Worm (Caenorhabditis elegans) whole organism, young adult: Measurements from ENCODE around the gene C16D9.5.

Experiments
- B0019.2 ChIP-seq: fragments of 200-800 bp; sonication (Bioruptor generic); conservative IDR thresholded peaks from 2 replicates; pipeline ENCODE4 v1.3.6; 2022; ENCODE audit warnings: missing genetic modification reagents, missing genetic modification characterization, missing compliant biosample characterization
- B0035.1 ChIP-seq: sonication (generic microtip); optimal IDR thresholded peaks from 2 replicates; lab custom pipeline; 2016; ENCODE audit warnings: missing genetic modification characterization, mild to moderate bottlenecking, missing compliant biosample characterization, missing genotype, missing genetic modification reagents
- B0261.1 ChIP-seq: sonication (generic microtip); optimal IDR thresholded peaks from 2 replicates; lab custom pipeline; 2016; ENCODE audit warnings: mild to moderate bottlenecking, missing genetic modification characterization, moderate library complexity, missing compliant biosample characterization
- B0336.3 ChIP-seq: fragments of 200-800 bp; sonication (Bioruptor generic); IDR thresholded peaks from 2 replicates; pipeline ENCODE4 v1.3.6; 2022; ENCODE audit warnings: missing genetic modification characterization, missing compliant biosample characterization
- F22D6.2 ChIP-seq: sonication (generic microtip); optimal IDR thresholded peaks from 2 replicates; lab custom pipeline; 2016; ENCODE audit warnings: mild to moderate bottlenecking, missing genetic modification characterization, missing compliant biosample characterization
- F49E8.2 ChIP-seq: sonication (generic microtip); optimal IDR thresholded peaks from 3 replicates; lab custom pipeline; 2017; ENCODE audit warnings: missing genetic modification characterization, mild to moderate bottlenecking, missing compliant biosample characterization, antibody characterized with exemption, moderate library complexity; ENCODE audit not compliant: insufficient read depth
- F52B5.7 ChIP-seq: sonication (generic microtip); optimal IDR thresholded peaks from 2 replicates; lab custom pipeline; 2016; ENCODE audit warnings: mild to moderate bottlenecking, missing genetic modification characterization, missing compliant biosample characterization
- F57C9.4 ChIP-seq: sonication (generic microtip); optimal IDR thresholded peaks from 2 replicates; lab custom pipeline; 2017; ENCODE audit warnings: mild to moderate bottlenecking, missing genetic modification characterization, missing compliant biosample characterization
- T07F8.4 ChIP-seq: sonication (generic microtip); optimal IDR thresholded peaks from 2 replicates; lab custom pipeline; 2016; ENCODE audit warnings: mild to moderate bottlenecking, missing genetic modification characterization, moderate library complexity, missing compliant biosample characterization
- T26A5.8 ChIP-seq: sonication (generic microtip); optimal IDR thresholded peaks from 2 replicates; lab custom pipeline; 2016; ENCODE audit warnings: missing genetic modification characterization, missing compliant biosample characterization
- Y53G8AR.9 ChIP-seq: fragments of 200-800 bp; sonication (Bioruptor generic); conservative IDR thresholded peaks from 2 replicates; pipeline ENCODE4 v1.3.6; 2022; ENCODE audit warnings: missing genetic modification reagents, missing genetic modification characterization, missing compliant biosample characterization
- Y56A3A.18 ChIP-seq: fragments of 200-800 bp; sonication (Bioruptor generic); IDR thresholded peaks from 2 replicates; pipeline ENCODE4 v1.3.6; 2022; ENCODE audit warnings: missing genetic modification reagents, missing genetic modification characterization, missing compliant biosample characterization
- Y79H2A.3 ChIP-seq: fragments of 200-800 bp; sonication (Bioruptor generic); conservative IDR thresholded peaks from 2 replicates; pipeline ENCODE4 v1.3.6; 2022; ENCODE audit warnings: missing genetic modification reagents, missing genetic modification characterization, missing compliant biosample characterization
- Y95B8A.8 ChIP-seq: fragments of 200-800 bp; sonication (Bioruptor generic); IDR thresholded peaks from 2 replicates; pipeline ENCODE4 v1.3.6; 2022; ENCODE audit warnings: missing genetic modification reagents, missing genetic modification characterization, missing compliant biosample characterization
- akir-1 ChIP-seq: fragments of 200-800 bp; sonication (Bioruptor generic); optimal IDR thresholded peaks from 2 replicates; lab custom pipeline; 2018; ENCODE audit warnings: mild to moderate bottlenecking, missing genetic modification characterization, moderate library complexity, missing compliant biosample characterization
- ama-1 ChIP-seq, 3 experiments: fragments of 150-350 bp in 1 of 3; sonication (generic microtip) in 2 of 3; optimal IDR thresholded peaks; 2 replicates each; lab custom pipeline; 2014 to 2018; ENCODE audit warnings: missing biosample characterization in 2 of 3, missing genetic modification characterization in 2 of 3, missing genetic modification reagents in 2 of 3
- aptf-3 ChIP-seq: fragments of 200-800 bp; sonication (Bioruptor generic); IDR thresholded peaks from 2 replicates; pipeline ENCODE4 v1.3.6; 2022; ENCODE audit warnings: missing genetic modification characterization, missing compliant biosample characterization
- atf-7 ChIP-seq: sonication (generic microtip); optimal IDR thresholded peaks from 2 replicates; lab custom pipeline; 2017; ENCODE audit warnings: mild to moderate bottlenecking, missing genetic modification characterization, missing compliant biosample characterization
- attf-5 ChIP-seq: fragments of 200-800 bp; sonication (Bioruptor generic); optimal IDR thresholded peaks from 2 replicates; lab custom pipeline; 2018; ENCODE audit warnings: mild to moderate bottlenecking, missing genetic modification characterization, missing compliant biosample characterization
- bed-2 ChIP-seq: fragments of 200-800 bp; sonication (Bioruptor generic); IDR thresholded peaks from 2 replicates; pipeline ENCODE4 v1.3.6; 2022; ENCODE audit warnings: missing genetic modification reagents, missing genetic modification characterization, missing compliant biosample characterization
- ccch-3 ChIP-seq: fragments of 200-800 bp; sonication (Bioruptor generic); optimal IDR thresholded peaks from 2 replicates; lab custom pipeline; 2018; ENCODE audit warnings: mild to moderate bottlenecking, missing genetic modification characterization, missing compliant biosample characterization
- cebp-1 ChIP-seq, 2 experiments: fragments of 200-800 bp in 1 of 2; sonication (Bioruptor generic) in 1 of 2; sonication (generic microtip) in 1 of 2; IDR thresholded peaks in 1 of 2; optimal IDR thresholded peaks in 1 of 2; 2 replicates each; pipeline versions ENCODE4 v1.3.6 to Lab custom; 2017 to 2022; ENCODE audit warnings: missing compliant biosample characterization in 2 of 2, missing genetic modification characterization in 2 of 2, mild to moderate bottlenecking in 1 of 2, missing genetic modification reagents in 1 of 2, moderate library complexity in 1 of 2
- chd-7 ChIP-seq: sonication (generic microtip); optimal IDR thresholded peaks from 2 replicates; lab custom pipeline; 2016; ENCODE audit warnings: mild to moderate bottlenecking, missing genetic modification characterization, moderate library complexity, missing compliant biosample characterization
- dpff-1 ChIP-seq: sonication (generic microtip); optimal IDR thresholded peaks from 2 replicates; lab custom pipeline; 2017; ENCODE audit warnings: mild to moderate bottlenecking, missing genetic modification characterization, missing compliant biosample characterization
- egl-44 ChIP-seq: fragments of 200-800 bp; sonication (Bioruptor generic); IDR thresholded peaks from 2 replicates; pipeline ENCODE4 v1.3.6; 2022; ENCODE audit warnings: missing genetic modification reagents, missing genetic modification characterization, missing compliant biosample characterization
- him-1 ChIP-seq: sonication (generic microtip); optimal IDR thresholded peaks from 2 replicates; lab custom pipeline; 2016; ENCODE audit warnings: missing genotype, missing genetic modification reagents, missing genetic modification characterization, missing compliant biosample characterization
- hmg-20 ChIP-seq: fragments of 200-800 bp; sonication (Bioruptor generic); IDR thresholded peaks from 2 replicates; pipeline ENCODE4 v1.3.6; 2022; ENCODE audit warnings: missing genetic modification reagents, missing genetic modification characterization, missing compliant biosample characterization
- hrde-1 ChIP-seq: sonication (generic microtip); optimal IDR thresholded peaks from 2 replicates; lab custom pipeline; 2016; ENCODE audit warnings: missing genetic modification characterization, mild to moderate bottlenecking, missing compliant biosample characterization, moderate library complexity, missing genotype, missing genetic modification reagents, borderline replicate concordance
- lag-1 ChIP-seq: fragments of 200-800 bp; sonication (Bioruptor generic); IDR thresholded peaks from 2 replicates; pipeline ENCODE4 v1.3.6; 2022; ENCODE audit warnings: missing genetic modification reagents, missing genetic modification characterization, missing compliant biosample characterization
- lin-40 ChIP-seq: sonication (generic microtip); optimal IDR thresholded peaks from 2 replicates; lab custom pipeline; 2016; ENCODE audit warnings: missing genetic modification characterization, mild to moderate bottlenecking, missing compliant biosample characterization, missing genotype, missing genetic modification reagents
- lir-1 ChIP-seq: fragments of 200-800 bp; sonication (Bioruptor generic); conservative IDR thresholded peaks from 2 replicates; pipeline ENCODE4 v1.3.6; 2022; ENCODE audit warnings: missing genetic modification reagents, missing genetic modification characterization, missing compliant biosample characterization
- lsy-27 ChIP-seq: sonication (generic microtip); optimal IDR thresholded peaks from 2 replicates; lab custom pipeline; 2017; ENCODE audit warnings: missing genetic modification characterization, mild to moderate bottlenecking, missing compliant biosample characterization, antibody characterized with exemption, missing genotype, borderline replicate concordance; ENCODE audit not compliant: insufficient read depth
- mcd-1 ChIP-seq: fragments of 200-800 bp; sonication (Bioruptor generic); IDR thresholded peaks from 2 replicates; pipeline ENCODE4 v1.3.6; 2022; ENCODE audit warnings: missing genetic modification reagents, missing genetic modification characterization, missing compliant biosample characterization
- mel-28 ChIP-seq: sonication (generic microtip); optimal IDR thresholded peaks from 2 replicates; lab custom pipeline; 2016; ENCODE audit warnings: borderline replicate concordance, mild to moderate bottlenecking, missing genetic modification characterization, missing compliant biosample characterization
- mxl-1 ChIP-seq: sonication (generic microtip); optimal IDR thresholded peaks from 2 replicates; lab custom pipeline; 2016; ENCODE audit warnings: missing genetic modification characterization, missing compliant biosample characterization
- nfya-1 ChIP-seq: sonication (generic microtip); optimal IDR thresholded peaks from 2 replicates; lab custom pipeline; 2017; ENCODE audit warnings: antibody characterized with exemption, missing compliant biosample characterization, missing genetic modification characterization, borderline replicate concordance; ENCODE audit not compliant: insufficient read depth
- nfya-2 ChIP-seq: fragments of 200-800 bp; sonication (Bioruptor generic); IDR thresholded peaks from 2 replicates; pipeline ENCODE4 v1.3.6; 2022; ENCODE audit warnings: missing genetic modification reagents, missing genetic modification characterization, missing compliant biosample characterization
- nhr-179 ChIP-seq: sonication (generic microtip); optimal IDR thresholded peaks from 2 replicates; lab custom pipeline; 2016; ENCODE audit warnings: mild to moderate bottlenecking, missing genetic modification characterization, missing compliant biosample characterization
- repo-1 ChIP-seq: sonication (generic microtip); optimal IDR thresholded peaks from 2 replicates; lab custom pipeline; 2017; ENCODE audit warnings: mild to moderate bottlenecking, missing genetic modification characterization, missing compliant biosample characterization
- sdz-38 ChIP-seq: sonication (generic microtip); optimal IDR thresholded peaks from 2 replicates; lab custom pipeline; 2016; ENCODE audit warnings: missing genotype, missing genetic modification characterization, missing compliant biosample characterization
- snpc-1.3 ChIP-seq: sonication (generic microtip); optimal IDR thresholded peaks from 2 replicates; lab custom pipeline; 2017; ENCODE audit warnings: missing genetic modification characterization, mild to moderate bottlenecking, missing compliant biosample characterization, antibody characterized with exemption, moderate library complexity, missing genotype, missing genetic modification reagents; ENCODE audit not compliant: insufficient read depth
- snpc-3.4 ChIP-seq: sonication (generic microtip); optimal IDR thresholded peaks from 2 replicates; lab custom pipeline; 2017; ENCODE audit warnings: missing genetic modification characterization, mild to moderate bottlenecking, missing compliant biosample characterization, antibody characterized with exemption, moderate library complexity, missing genotype, missing genetic modification reagents
- tlf-1 ChIP-seq: fragments of 200-800 bp; sonication (Bioruptor generic); optimal IDR thresholded peaks from 2 replicates; lab custom pipeline; 2018; ENCODE audit warnings: mild to moderate bottlenecking, missing genetic modification characterization, missing compliant biosample characterization
- unc-130 ChIP-seq: sonication (generic microtip); optimal IDR thresholded peaks from 2 replicates; lab custom pipeline; 2016; ENCODE audit warnings: missing genetic modification reagents, missing genetic modification characterization, missing compliant biosample characterization
- unc-62 ChIP-seq: fragments of 150-350 bp; optimal IDR thresholded peaks from 2 replicates; lab custom pipeline; 2014; ENCODE audit warnings: missing biosample characterization, missing genetic modification reagents, missing genetic modification characterization
- ztf-18 ChIP-seq: sonication (generic microtip); optimal IDR thresholded peaks from 2 replicates; lab custom pipeline; 2016; ENCODE audit warnings: missing genotype, mild to moderate bottlenecking, missing genetic modification characterization, missing compliant biosample characterization
- ztf-3 ChIP-seq: fragments of 200-800 bp; sonication (Bioruptor generic); optimal IDR thresholded peaks from 2 replicates; lab custom pipeline; 2018; ENCODE audit warnings: mild to moderate bottlenecking, missing genetic modification characterization, missing compliant biosample characterization
- ztf-6 ChIP-seq: fragments of 200-800 bp; sonication (Bioruptor generic); IDR thresholded peaks from 2 replicates; pipeline ENCODE4 v1.3.6; 2022; ENCODE audit warnings: missing genetic modification reagents, missing genetic modification characterization, missing compliant biosample characterization

The C16D9.5 gene

ce11 chrV:8235331-8235730 is 10.0 kb downstream of the C16D9.5 start (continued):
- TF ChIP-seq F57C9.4 (tag; lab: Kevin White, UChicago) (no peak), unc-62 (no peak), tlf-1 (no peak), F22D6.2 (tag; lab: Kevin White, UChicago) (no peak), egl-44 (no peak), ztf-3 (GFP tag; lab: Kevin White, UChicago) (no peak), snpc-3.4 (tag; lab: Kevin White, UChicago) (peak; percentile 34), ztf-6 (GFP tag; lab: Robert Waterston, UW) (no peak), lir-1 (GFP tag; lab: Robert Waterston, UW) (no peak), hrde-1 (tag; lab: Kevin White, UChicago) (no peak), nfya-1 (tag; lab: Kevin White, UChicago) (no peak), Y56A3A.18 (GFP tag; lab: Robert Waterston, UW) (0 out of 2 replicates have a peak, but pooled peaks have one; percentile 36), akir-1 (GFP tag; lab: Kevin White, UChicago) (no peak), snpc-1.3 (tag; lab: Kevin White, UChicago) (no peak), mxl-1 (tag; lab: Kevin White, UChicago) (no peak), unc-130 (GFP tag; lab: Kevin White, UChicago) (no peak), cebp-1 (GFP tag; IDR thresholded peaks at IDR 0.05; lab: Robert Waterston, UW) (no peak), cebp-1 (tag; optimal IDR thresholded peaks at IDR 0.05; lab: Kevin White, UChicago) (no peak), nhr-179 (tag; lab: Kevin White, UChicago) (no peak), T07F8.4 (tag; lab: Kevin White, UChicago) (peak; percentile 10), chd-7 (no peak), bed-2 (GFP tag; lab: Robert Waterston, UW) (no peak), him-1 (tag; lab: Kevin White, UChicago) (peak; percentile 76), aptf-3 (GFP tag; lab: Robert Waterston, UW) (no peak), T26A5.8 (no peak), Y79H2A.3 (GFP tag; lab: Robert Waterston, UW) (no peak), attf-5 (GFP tag; lab: Kevin White, UChicago) (no peak), lin-40 (no peak), Y95B8A.8 (GFP tag; lab: Robert Waterston, UW) (no peak), dpff-1 (tag; lab: Kevin White, UChicago) (no peak), ama-1 (optimal IDR thresholded peaks at IDR 0.05; lab: Kevin White, UChicago) (no peak), ama-1 (GFP tag; optimal IDR thresholded peaks at IDR 0.05; lab: Kevin White, UChicago) (no peak), B0336.3 (GFP tag; lab: Robert Waterston, UW) (no peak), nfya-2 (GFP tag; lab: Robert Waterston, UW) (no peak), ccch-3 (no peak), F52B5.7 (tag; lab: Kevin White, UChicago) (peak; percentile 13), ztf-18 (tag; lab: Kevin White, UChicago) (peak; percentile 43), B0019.2 (GFP tag; lab: Robert Waterston, UW) (no peak), hmg-20 (GFP tag; lab: Robert Waterston, UW) (no peak), Y53G8AR.9 (no peak), F49E8.2 (tag; lab: Kevin White, UChicago) (no peak), sdz-38 (tag; lab: Kevin White, UChicago) (no peak), repo-1 (tag; lab: Kevin White, UChicago) (no peak), mcd-1 (no peak), lag-1 (no peak), lsy-27 (tag; lab: Kevin White, UChicago) (no peak), mel-28 (tag; lab: Kevin White, UChicago) (no peak), B0261.1 (tag; lab: Kevin White, UChicago) (peak; percentile 77), B0035.1 (no peak), atf-7 (tag; lab: Kevin White, UChicago) (no peak)
